Fruit fly (Drosophila melanogaster): ENCODE measurements around the gene CG6479.

Gene CG6479

DNA sequence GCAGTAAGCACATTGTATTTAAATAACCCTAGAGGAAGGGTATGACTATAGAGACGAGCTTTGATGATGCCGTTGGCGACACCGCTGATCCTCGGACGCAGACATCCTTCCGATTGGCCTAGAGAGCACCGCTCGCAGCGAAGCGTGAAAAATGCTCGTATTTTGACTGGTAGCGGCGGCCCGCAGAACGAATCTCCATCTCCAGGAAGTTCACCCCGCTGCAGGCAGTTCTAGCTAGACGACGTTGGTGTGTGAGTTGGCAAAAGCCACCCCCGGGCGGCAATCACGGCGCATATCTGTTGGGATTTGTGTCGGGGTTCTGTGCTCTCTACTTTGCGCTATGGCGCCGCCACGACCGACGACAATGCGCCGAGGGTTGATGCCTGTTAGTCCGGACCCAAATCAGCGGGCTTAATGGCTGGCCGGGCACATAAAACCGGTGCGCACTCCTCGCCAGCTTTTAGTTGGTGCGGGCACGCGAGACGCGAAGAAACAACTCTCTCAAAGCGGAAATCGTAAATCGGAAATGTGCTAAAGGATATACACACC is 20.2 kb upstream of the CG6479 start, which contains the start of gene tap:
Gene tap, plus strand, starts transcription at position 458 of the 549 bp plus-strand sequence.
- TF ChIP-seq CG8478 (optimal IDR thresholded peaks at IDR 0.05), result no peak
- no peak for TF ChIP-seq usp (GFP tag; optimal IDR thresholded peaks at IDR 0.05)
- TF ChIP-seq psq (optimal IDR thresholded peaks at IDR 0.05), result no peak
- no peak for TF ChIP-seq EcR (GFP tag; optimal IDR thresholded peaks at IDR 0.05)
- TF ChIP-seq pan (optimal IDR thresholded peaks at IDR 0.05), result no peak
- no peak for TF ChIP-seq Dll (optimal IDR thresholded peaks at IDR 0.05)

DNA sequence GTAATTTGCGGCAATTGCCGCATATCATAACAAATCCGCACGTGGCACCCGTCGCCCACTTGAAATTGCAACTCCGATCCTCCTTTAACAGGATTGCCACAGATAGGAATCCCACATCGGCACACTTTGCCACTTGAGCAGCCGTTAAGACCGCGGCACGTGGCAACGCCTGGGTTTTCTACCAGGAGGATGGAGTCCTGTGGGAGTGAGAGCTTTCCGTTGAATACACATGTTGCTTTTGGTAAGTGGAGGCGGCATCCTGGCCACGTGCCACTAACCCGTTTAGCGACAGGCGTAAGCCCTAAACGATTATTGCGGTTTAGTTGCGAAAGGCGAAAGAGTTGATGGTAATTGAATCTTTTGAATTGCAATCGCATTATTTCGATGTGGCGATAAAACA is 19.4 kb upstream of the CG6479 start:
- no peak for TF ChIP-seq Dll (optimal IDR thresholded peaks at IDR 0.05)
- no peak for TF ChIP-seq psq (optimal IDR thresholded peaks at IDR 0.05)
- no peak for TF ChIP-seq EcR (GFP tag; optimal IDR thresholded peaks at IDR 0.05)
- no peak for TF ChIP-seq CG8478 (optimal IDR thresholded peaks at IDR 0.05)
- TF ChIP-seq pan (optimal IDR thresholded peaks at IDR 0.05), result no peak

DNA sequence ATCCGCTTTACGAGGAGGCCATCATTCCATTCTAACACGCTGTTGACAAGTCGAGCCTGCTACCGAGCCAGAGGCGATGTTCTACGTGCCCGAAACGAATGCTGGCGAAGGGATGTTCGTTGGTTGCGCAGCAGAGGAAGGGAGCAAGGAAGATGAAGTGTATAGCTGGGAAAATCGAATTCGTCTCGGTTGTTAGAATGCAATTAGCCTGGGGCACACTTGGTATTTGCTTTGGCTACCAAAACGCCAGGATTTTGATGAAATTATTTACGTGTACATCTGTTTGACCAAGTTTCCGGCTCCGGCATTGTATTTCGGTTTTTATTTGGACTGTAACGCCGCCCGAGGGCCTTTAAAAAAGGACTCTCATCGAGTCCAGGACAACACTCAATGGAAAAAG is 18.4 kb upstream of the CG6479 start:
- no peak for TF ChIP-seq usp (GFP tag; optimal IDR thresholded peaks at IDR 0.05)
- TF ChIP-seq pan (optimal IDR thresholded peaks at IDR 0.05), result no peak
- TF ChIP-seq Dll (optimal IDR thresholded peaks at IDR 0.05), result no peak
- TF ChIP-seq EcR (GFP tag; optimal IDR thresholded peaks at IDR 0.05), result no peak
- no peak for TF ChIP-seq CG8478 (optimal IDR thresholded peaks at IDR 0.05)
- no peak for TF ChIP-seq psq (optimal IDR thresholded peaks at IDR 0.05)

DNA sequence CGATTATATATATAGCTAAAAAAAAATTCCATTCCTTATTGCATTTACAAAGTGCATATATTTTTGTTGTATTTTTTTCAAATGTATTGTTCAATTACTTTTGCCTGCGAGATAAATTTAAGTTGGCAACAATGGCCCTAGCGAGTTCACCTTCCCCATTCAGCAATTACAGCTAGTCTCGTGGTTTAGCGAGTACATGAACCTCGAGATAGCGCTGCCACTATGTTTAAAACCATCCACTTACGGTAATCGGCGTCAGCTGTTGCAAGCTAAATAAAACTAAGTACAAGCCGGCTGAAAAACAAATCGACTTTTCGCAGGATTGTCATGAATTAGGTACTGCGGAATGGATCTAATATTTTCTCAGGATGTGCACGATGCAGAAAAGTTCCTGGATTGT is 13.8 kb upstream of the CG6479 start:
- TF ChIP-seq pan (optimal IDR thresholded peaks at IDR 0.05), result no peak

DNA sequence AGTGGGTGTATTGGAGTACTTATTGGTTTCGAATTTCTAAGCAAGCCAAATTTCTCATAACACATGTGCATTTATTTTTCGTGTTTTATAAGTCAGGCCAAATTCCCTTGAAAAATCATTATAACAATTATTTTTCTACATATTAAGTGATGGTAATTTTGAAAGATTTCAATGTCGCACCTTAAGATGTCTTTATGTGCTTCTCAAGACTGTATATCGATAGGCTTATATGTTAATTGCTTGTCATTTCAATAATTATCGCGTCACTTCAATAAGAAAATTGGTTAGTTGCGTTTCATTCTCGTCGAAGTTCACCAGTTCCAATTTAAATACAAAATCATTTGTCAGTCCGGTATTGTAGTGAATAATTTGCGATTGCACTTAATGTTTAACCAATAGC is 12.5 kb upstream of the CG6479 start, which contains the start of gene CG7692:
Gene CG7692, plus strand, starts transcription at position 301 of the 400 bp plus-strand sequence.
- no peak for TF ChIP-seq Dll (optimal IDR thresholded peaks at IDR 0.05)
- no peak for TF ChIP-seq CG8478 (optimal IDR thresholded peaks at IDR 0.05)
- TF ChIP-seq EcR (GFP tag; optimal IDR thresholded peaks at IDR 0.05), result no peak
- TF ChIP-seq psq (optimal IDR thresholded peaks at IDR 0.05), result no peak
- TF ChIP-seq pan (optimal IDR thresholded peaks at IDR 0.05), result no peak
- no peak for TF ChIP-seq usp (GFP tag; optimal IDR thresholded peaks at IDR 0.05)

DNA sequence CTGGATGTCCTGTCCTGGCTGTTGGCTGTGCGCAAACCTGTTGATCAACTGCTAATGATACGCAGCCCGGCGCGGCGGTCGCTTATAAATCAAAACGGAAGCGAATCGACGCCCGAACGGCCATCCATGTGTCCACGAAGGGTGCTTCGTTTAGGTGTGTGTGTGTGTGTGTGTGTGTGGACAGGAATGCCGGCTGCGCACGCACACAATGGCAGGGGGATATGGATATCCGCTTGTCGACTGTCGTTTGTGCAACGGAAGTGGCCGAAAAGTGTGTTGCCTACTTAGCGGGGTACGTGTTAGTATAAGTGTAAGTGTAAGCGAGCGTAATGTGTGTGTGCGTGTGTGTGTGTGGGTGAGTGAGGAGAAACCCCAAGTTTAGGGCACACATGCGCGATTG is 10.5 kb upstream of the CG6479 start, which contains the start of gene Mip:
Gene Mip, minus strand, starts transcription at position 63 of the 400 bp plus-strand sequence.
- TF ChIP-seq pan (optimal IDR thresholded peaks at IDR 0.05), result no peak
- no peak for TF ChIP-seq CG8478 (optimal IDR thresholded peaks at IDR 0.05)
- TF ChIP-seq usp (GFP tag; optimal IDR thresholded peaks at IDR 0.05), result no peak
- no peak for TF ChIP-seq EcR (GFP tag; optimal IDR thresholded peaks at IDR 0.05)
- no peak for TF ChIP-seq psq (optimal IDR thresholded peaks at IDR 0.05)
- TF ChIP-seq Dll (optimal IDR thresholded peaks at IDR 0.05), result no peak

DNA sequence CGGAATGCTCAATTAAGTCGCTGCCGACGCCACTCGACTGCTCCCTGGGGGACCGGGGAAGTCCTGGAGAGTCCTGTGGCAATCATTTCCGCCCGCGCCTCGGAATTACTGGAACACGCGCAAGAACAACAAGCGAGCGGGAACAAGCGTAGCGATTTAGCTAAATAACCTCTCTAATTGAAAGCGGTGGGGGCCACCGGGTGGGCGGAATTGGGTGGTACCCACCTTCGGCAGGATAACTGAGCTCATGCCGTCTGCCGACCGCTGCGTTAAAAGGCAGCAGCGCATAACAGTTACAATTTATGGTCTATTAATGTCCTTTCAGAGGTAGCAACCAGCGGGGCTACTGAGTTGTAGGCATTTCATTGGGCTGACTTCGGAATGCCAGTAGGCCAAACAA is 7.3 kb upstream of the CG6479 start:
- TF ChIP-seq usp (GFP tag; optimal IDR thresholded peaks at IDR 0.05) (no peak), pan (optimal IDR thresholded peaks at IDR 0.05) (no peak), psq (optimal IDR thresholded peaks at IDR 0.05) (no peak), EcR (GFP tag; optimal IDR thresholded peaks at IDR 0.05) (no peak), CG8478 (optimal IDR thresholded peaks at IDR 0.05) (no peak), Dll (optimal IDR thresholded peaks at IDR 0.05) (no peak)

DNA sequence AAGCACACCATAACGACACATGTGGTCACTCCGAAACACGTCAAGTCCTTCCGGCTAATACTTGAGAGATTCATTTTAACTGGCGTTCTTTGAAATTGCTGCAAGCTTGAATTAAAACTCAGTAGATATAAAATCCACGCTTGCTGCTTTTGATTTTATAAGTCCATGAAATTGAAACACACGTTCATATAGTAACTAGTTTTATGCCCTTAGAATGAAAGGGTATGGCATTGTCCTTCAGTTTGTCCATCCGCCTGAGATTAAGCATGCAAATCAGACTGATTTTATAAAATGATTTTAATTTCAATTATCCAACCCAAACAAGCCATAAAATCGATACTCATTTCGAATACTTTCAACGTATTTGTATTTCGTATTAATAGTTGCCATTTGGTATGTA is 5.5 kb upstream of the CG6479 start, which contains the start of gene brv2:
Gene brv2, minus strand, starts transcription at position 101 of the 400 bp plus-strand sequence.
- no peak for TF ChIP-seq pan (optimal IDR thresholded peaks at IDR 0.05)
- TF ChIP-seq psq (optimal IDR thresholded peaks at IDR 0.05), result no peak
- TF ChIP-seq usp (GFP tag; optimal IDR thresholded peaks at IDR 0.05), result no peak
- TF ChIP-seq EcR (GFP tag; optimal IDR thresholded peaks at IDR 0.05), result no peak
- TF ChIP-seq CG8478 (optimal IDR thresholded peaks at IDR 0.05), result no peak
- TF ChIP-seq Dll (optimal IDR thresholded peaks at IDR 0.05), result no peak

DNA sequence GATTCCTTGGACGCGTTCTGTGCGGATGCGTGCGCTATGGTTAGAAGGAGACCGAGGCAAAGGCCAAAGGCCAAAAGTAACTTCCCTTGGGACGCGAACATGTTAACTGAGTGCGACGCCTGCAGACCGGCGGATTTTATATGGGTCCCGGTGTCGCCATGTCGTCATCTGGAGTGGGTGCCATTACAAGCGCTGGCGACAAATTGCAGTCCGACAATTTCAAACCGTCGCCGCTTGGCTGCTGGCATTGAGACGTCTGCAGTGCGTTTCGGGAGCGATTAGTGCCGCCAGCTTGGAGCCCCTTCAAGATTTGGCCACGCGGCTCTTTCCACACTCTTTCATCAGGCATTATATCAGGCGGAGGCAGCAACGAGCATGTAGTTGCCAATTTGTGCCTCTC is 2.2 kb upstream of the CG6479 start, which contains the start of gene CG13727:
Gene CG13727, minus strand, starts transcription at position 101 of the 400 bp plus-strand sequence.
- TF ChIP-seq CG8478 (optimal IDR thresholded peaks at IDR 0.05) (no peak), usp (GFP tag; optimal IDR thresholded peaks at IDR 0.05) (no peak), psq (optimal IDR thresholded peaks at IDR 0.05) (no peak), EcR (GFP tag; optimal IDR thresholded peaks at IDR 0.05) (no peak), pan (optimal IDR thresholded peaks at IDR 0.05) (no peak), Dll (optimal IDR thresholded peaks at IDR 0.05) (no peak)

DNA sequence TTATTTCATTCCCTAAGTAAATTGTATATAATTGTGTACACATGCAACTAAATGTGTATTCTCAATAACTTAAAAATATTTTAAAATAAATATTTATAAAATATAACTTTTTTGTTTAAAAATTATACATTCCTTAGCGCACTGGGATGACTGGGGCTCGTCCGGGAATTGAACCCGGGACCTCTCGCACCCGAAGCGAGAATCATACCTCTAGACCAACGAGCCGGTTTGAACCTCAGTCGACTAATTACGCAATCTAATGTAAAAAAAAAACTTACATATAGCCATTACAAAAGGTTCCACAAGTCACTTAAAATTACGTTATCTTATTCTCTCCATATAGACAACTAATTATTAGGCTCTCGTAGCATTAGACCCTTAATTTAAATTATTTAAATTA is 694 bp upstream of the CG6479 start:
- no peak for TF ChIP-seq EcR (GFP tag; optimal IDR thresholded peaks at IDR 0.05)
- TF ChIP-seq psq (optimal IDR thresholded peaks at IDR 0.05), result no peak
- TF ChIP-seq CG8478 (optimal IDR thresholded peaks at IDR 0.05), result no peak
- TF ChIP-seq usp (GFP tag; optimal IDR thresholded peaks at IDR 0.05), result no peak
- no peak for TF ChIP-seq Dll (optimal IDR thresholded peaks at IDR 0.05)
- TF ChIP-seq pan (optimal IDR thresholded peaks at IDR 0.05), result no peak

DNA sequence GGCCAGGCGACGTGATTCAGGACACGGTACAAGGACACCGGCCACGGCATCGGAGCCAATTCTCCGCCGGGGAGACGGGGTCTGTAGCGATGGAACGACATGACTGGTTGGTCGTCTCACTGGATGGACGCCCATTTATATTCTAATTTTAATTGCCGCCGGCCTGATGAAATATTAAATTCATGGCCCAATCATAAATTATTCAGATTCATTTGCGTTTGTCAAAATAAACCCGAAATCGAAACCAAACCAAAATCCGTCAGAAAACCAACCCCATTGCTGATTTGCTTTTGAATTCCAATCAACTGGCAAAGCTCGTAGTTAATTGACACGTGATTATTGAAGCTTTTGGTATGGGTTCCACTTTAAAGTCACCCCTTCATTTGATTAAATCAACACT is 10.0 kb downstream of the CG6479 start, which contains the start of gene Or74a:
Gene Or74a, minus strand, starts transcription at position 101 of the 400 bp plus-strand sequence.
- TF ChIP-seq usp (GFP tag; optimal IDR thresholded peaks at IDR 0.05) (no peak), psq (optimal IDR thresholded peaks at IDR 0.05) (no peak)

DNA sequence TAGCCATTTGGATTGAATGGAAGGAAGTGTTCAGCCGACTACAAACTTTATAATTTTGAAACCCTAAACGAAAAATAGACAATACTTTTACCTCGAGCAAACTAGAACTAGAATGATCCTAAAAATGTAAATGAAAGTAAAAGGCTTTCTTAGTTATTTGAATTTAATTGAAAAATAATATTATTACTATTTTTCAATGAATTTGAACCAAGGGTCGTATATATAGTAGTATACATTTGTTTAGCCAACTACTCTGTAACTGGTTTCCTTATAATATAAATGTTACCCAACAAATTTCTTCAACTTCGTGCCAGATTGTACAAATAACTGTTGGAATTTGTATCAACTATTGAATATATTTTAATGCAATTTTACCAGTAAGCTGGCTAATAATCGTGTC is 13.6 kb downstream of the CG6479 start, which contains the start of gene CG13725:
Gene CG13725, minus strand, starts transcription at position 101 of the 400 bp plus-strand sequence.
- TF ChIP-seq Dll (optimal IDR thresholded peaks at IDR 0.05) (no peak), psq (optimal IDR thresholded peaks at IDR 0.05) (no peak), usp (GFP tag; optimal IDR thresholded peaks at IDR 0.05) (no peak), pan (optimal IDR thresholded peaks at IDR 0.05) (no peak), EcR (GFP tag; optimal IDR thresholded peaks at IDR 0.05) (no peak), CG8478 (optimal IDR thresholded peaks at IDR 0.05) (no peak)

DNA sequence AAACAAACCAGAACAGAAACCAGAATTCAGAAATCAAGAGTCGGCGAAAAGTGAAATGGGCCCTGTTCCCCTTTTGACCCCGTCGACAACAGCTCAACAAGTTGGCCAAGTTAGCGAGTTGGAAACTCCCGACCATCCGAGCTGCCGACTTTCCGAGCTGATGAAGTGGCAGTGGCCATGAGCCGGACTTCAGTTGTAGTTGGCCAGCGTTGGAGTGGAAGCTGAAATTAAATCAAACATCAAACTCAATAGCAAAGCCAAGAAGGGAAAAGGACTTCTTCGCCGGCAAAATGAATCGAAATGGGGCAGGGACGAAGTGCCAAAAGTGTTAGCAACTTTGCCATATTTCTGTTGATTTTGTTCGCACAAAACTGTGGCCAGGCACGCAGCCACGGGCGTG is 16.5 kb downstream of the CG6479 start, which contains the start of gene CG13724:
Gene CG13724, plus strand, starts transcription at position 301 of the 400 bp plus-strand sequence.
- no peak for TF ChIP-seq usp (GFP tag; optimal IDR thresholded peaks at IDR 0.05)
- no peak for TF ChIP-seq CG8478 (optimal IDR thresholded peaks at IDR 0.05)
- no peak for TF ChIP-seq EcR (GFP tag; optimal IDR thresholded peaks at IDR 0.05)
- no peak for TF ChIP-seq pan (optimal IDR thresholded peaks at IDR 0.05)
- TF ChIP-seq Dll (optimal IDR thresholded peaks at IDR 0.05), result no peak
- no peak for TF ChIP-seq psq (optimal IDR thresholded peaks at IDR 0.05)

Data from whole organism.